Fruit fly (Drosophila melanogaster): ENCODE data around the gene CG46394.
A peak's percentile ranks its signal among the peaks of the same experiment; 100 is the strongest.

Gene CG46394

DNA sequence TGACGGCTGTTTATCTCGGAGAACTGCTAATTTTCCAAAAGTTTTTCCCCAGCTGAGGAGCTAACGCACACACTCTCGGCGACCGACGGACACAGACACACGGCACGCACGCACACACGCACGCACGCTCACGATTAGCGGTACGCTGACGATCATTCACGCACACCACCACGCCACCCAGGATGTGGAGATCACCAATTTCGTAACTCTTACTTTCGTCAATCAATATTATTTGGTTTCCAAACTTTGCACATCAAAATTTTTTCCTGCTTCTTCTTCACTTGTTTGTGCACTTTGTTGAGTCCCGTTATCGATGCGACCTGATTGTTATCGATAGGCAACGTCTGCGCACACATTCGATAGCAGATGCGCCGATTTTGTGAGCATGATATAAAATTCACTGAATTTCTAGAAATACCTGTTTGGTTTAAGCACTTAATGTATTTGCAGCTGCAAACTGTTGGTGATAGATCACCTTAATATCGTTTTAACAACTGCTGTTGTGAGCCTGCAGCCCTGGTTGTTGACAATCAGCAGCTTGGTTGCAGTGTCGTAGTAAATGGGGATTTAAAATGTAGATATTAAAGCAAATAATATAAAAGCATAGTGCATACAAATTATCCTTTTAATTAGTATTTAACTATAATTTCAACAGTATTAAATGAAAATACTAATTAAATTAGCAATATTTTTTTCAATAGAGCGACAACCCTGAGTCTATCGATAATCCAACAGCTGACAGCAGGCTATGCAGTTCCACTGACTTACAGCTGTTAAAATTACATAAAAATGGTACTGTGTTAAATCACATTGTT, 38.0 kb upstream of the CG46394 start, which contains the start of the genes CG7394 and Mob2 (continued):
- TF ChIP-seq Dif (GFP tag; optimal IDR thresholded peaks at IDR 0.05; ENCODE audit: partially characterized antibody) (no peak), Hr78 (GFP tag; optimal IDR thresholded peaks at IDR 0.05) (no peak), OdsH (GFP tag; optimal IDR thresholded peaks at IDR 0.05) (peak; percentile 94), Vsx2 (GFP tag; optimal IDR thresholded peaks at IDR 0.05; ENCODE audit: partially characterized antibody) (no peak), dmrt93B (GFP tag; optimal IDR thresholded peaks at IDR 0.05) (peak; percentile 63), dl (GFP tag; optimal IDR thresholded peaks at IDR 0.05; ENCODE audit: insufficient read depth in 1 of 2, partially characterized antibody in 2 of 2) (no peak), HLH106 (tag; optimal IDR thresholded peaks at IDR 0.05) (peak; percentile 87), brk (GFP tag; optimal IDR thresholded peaks at IDR 0.05) (peak; percentile 97), woc (GFP tag; optimal IDR thresholded peaks at IDR 0.05) (peak; percentile 86), fru (GFP tag; optimal IDR thresholded peaks at IDR 0.05) (peak; percentile 88), psq (GFP tag; optimal IDR thresholded peaks at IDR 0.05) (peak; percentile 88), jim (GFP tag; optimal IDR thresholded peaks at IDR 0.05) (no peak), sv (GFP tag; optimal IDR thresholded peaks at IDR 0.05) (peak; percentile 87), foxo (GFP tag; optimal IDR thresholded peaks at IDR 0.05) (peak; percentile 23 to 92), N (GFP tag; optimal IDR thresholded peaks at IDR 0.05) (peak; percentile 2), ey (GFP tag; optimal IDR thresholded peaks at IDR 0.05) (peak; percentile 90), dsf (GFP tag; optimal IDR thresholded peaks at IDR 0.05; ENCODE audit: borderline replicate concordance) (peak; percentile 91)

DNA sequence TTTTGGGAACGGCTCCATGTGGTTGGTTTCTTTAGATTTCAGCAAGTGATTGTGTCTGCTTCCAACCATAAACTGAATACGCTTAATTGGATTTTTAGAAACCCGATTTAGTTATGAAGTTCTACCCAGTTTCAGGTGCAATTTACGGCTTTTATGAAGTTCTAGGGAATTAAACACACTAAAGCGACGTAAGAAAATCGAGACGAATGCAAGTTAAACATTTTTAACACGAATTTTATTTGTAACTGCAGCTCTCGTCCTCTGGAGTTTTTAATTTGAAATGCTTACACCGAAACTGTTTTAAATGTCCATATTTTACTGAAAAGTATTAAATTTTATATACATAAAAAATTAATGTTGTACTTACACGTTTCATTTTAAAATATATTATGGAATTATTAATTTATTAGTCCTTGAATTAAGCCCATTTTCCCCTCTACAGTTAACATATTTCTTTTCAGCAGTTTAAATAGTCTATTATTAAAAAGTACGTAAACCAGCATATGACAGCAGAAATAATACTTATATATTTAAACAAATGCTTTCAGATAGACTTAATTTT, 36.1 kb upstream of the CG46394 start, which contains the start of the genes CG46412 and CG33267:
CG46412 (minus strand) TSS at position 101 of the 562 bp plus-strand sequence.
CG33267 (plus strand) TSS at position 512 of the 562 bp plus-strand sequence.
- TF ChIP-seq HLH106 (tag; optimal IDR thresholded peaks at IDR 0.05), result no peak
- TF ChIP-seq Rel (GFP tag; optimal IDR thresholded peaks at IDR 0.05), result no peak
- no peak for TF ChIP-seq Rel (tag; optimal IDR thresholded peaks at IDR 0.05)
- TF ChIP-seq psq (GFP tag; optimal IDR thresholded peaks at IDR 0.05), result no peak
- TF ChIP-seq Hr78 (GFP tag; optimal IDR thresholded peaks at IDR 0.05), result no peak
- TF ChIP-seq ey (GFP tag; optimal IDR thresholded peaks at IDR 0.05), result no peak
- TF ChIP-seq Sp1 (GFP tag; optimal IDR thresholded peaks at IDR 0.05), result no peak
- TF ChIP-seq h (GFP tag; optimal IDR thresholded peaks at IDR 0.05), result no peak
- TF ChIP-seq usp (GFP tag; optimal IDR thresholded peaks at IDR 0.05), result no peak
- no peak for TF ChIP-seq dmrt93B (GFP tag; optimal IDR thresholded peaks at IDR 0.05)
- TF ChIP-seq foxo (GFP tag; optimal IDR thresholded peaks at IDR 0.05), result no peak
- TF ChIP-seq lola (GFP tag; optimal IDR thresholded peaks at IDR 0.05), result no peak
- no peak for TF ChIP-seq sage (GFP tag; optimal IDR thresholded peaks at IDR 0.05)
- no peak for TF ChIP-seq jim (GFP tag; optimal IDR thresholded peaks at IDR 0.05)
- no peak for TF ChIP-seq sv (GFP tag; optimal IDR thresholded peaks at IDR 0.05)
- no peak for TF ChIP-seq tai (GFP tag; optimal IDR thresholded peaks at IDR 0.05)
- no peak for TF ChIP-seq Vsx2 (GFP tag; optimal IDR thresholded peaks at IDR 0.05; ENCODE audit: partially characterized antibody)
- no peak for TF ChIP-seq Myc (optimal IDR thresholded peaks at IDR 0.05)
- no peak for TF ChIP-seq Abd-B (GFP tag; optimal IDR thresholded peaks at IDR 0.05)

DNA sequence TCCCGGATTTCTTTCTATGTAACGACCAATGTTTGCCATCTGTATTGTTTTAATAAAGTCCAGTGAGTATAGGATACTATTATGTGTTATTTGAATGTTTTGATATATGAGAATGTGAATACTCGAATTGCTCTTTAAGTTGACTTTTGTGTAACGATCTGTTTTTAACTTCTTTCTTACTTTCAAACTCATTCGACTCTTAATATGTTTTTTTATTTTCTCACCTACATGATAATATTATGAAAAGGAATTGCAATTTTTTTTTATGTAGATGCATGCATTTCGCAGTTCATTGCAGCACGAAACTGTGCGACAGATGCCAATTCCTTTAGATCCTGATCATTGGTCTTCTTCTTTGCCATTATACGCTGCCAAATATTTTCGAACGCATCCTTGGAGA, 25.6 kb upstream of the CG46394 start, which contains the start of gene CG33490:
CG33490 (minus strand) TSS at position 101 of the 400 bp plus-strand sequence.
- TF ChIP-seq Dfd (GFP tag; optimal IDR thresholded peaks at IDR 0.05) (no peak), Dif (GFP tag; optimal IDR thresholded peaks at IDR 0.05; ENCODE audit: partially characterized antibody) (no peak), N (GFP tag; optimal IDR thresholded peaks at IDR 0.05) (no peak), psq (GFP tag; optimal IDR thresholded peaks at IDR 0.05) (no peak), brk (GFP tag; optimal IDR thresholded peaks at IDR 0.05) (no peak), fru (GFP tag; optimal IDR thresholded peaks at IDR 0.05) (no peak), Abd-B (GFP tag; optimal IDR thresholded peaks at IDR 0.05) (no peak), Hnf4 (GFP tag; optimal IDR thresholded peaks at IDR 0.05) (no peak), ey (GFP tag; optimal IDR thresholded peaks at IDR 0.05) (no peak), foxo (GFP tag; optimal IDR thresholded peaks at IDR 0.05) (no peak), tai (GFP tag; optimal IDR thresholded peaks at IDR 0.05) (no peak), Hr78 (GFP tag; optimal IDR thresholded peaks at IDR 0.05) (no peak), sv (GFP tag; optimal IDR thresholded peaks at IDR 0.05) (no peak), CrebA (GFP tag; optimal IDR thresholded peaks at IDR 0.05; ENCODE audit: borderline replicate concordance) (no peak), br (GFP tag; optimal IDR thresholded peaks at IDR 0.05) (no peak)

Measured in whole organism, wandering third instar larva.